Worm (Caenorhabditis elegans): ENCODE measurements around the gene R10E9.2.

R10E9.2 gene

ce11 chrIII:4005446-4006192 is 41.5 kb upstream of the R10E9.2 start, which contains the start of gene pxd-1:
Gene pxd-1, plus strand, starts transcription at chrIII:4006142.
- no peak for TF ChIP-seq ham-2 (GFP tag; optimal IDR thresholded peaks at IDR 0.05)
- peak; percentile 12 for TF ChIP-seq mab-5 (tag; optimal IDR thresholded peaks at IDR 0.05)
- peak; percentile 25 for TF ChIP-seq ceh-43 (GFP tag; optimal IDR thresholded peaks at IDR 0.05)
- peak; percentile 52 for TF ChIP-seq unc-39 (tag; optimal IDR thresholded peaks at IDR 0.05)
- peak; percentile 82 for TF ChIP-seq ces-1 (GFP tag; optimal IDR thresholded peaks at IDR 0.05)
- TF ChIP-seq mls-2 (tag; optimal IDR thresholded peaks at IDR 0.05), result peak; percentile 55
- peak; percentile 77 for TF ChIP-seq unc-62 (GFP tag; optimal IDR thresholded peaks at IDR 0.05)
- no peak for TF ChIP-seq lsy-2 (tag; optimal IDR thresholded peaks at IDR 0.05)

DNA sequence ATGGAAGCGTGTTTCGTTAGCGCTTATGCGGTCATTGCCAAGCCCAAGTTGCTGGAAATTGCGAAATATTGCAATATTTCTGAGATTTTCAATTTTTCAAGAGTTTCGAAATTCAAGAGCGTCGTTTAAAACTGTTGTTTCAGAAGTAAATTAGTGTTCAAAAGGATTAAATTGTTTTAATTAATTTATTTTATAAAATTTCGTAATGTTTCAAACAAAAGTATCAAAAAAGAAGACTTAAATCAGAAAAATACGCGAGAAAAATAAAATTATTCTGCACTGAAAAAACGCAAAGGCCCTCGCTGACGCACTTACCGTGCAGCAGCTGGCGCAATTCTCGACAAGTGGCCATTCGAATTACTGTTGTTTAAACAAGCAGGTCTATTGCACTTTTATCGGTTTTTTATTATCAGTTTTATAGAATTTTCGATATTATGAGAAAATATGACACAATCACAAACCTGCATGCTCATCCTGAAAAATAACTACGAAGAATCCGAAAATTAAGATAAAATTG is 40.0 kb upstream of the R10E9.2 start, which contains the start of gene tif-1A:
tif-1A (minus strand) TSS at position 51 of the 517 bp plus-strand sequence.
- no peak for TF ChIP-seq ham-2 (GFP tag; optimal IDR thresholded peaks at IDR 0.05)
- no peak for TF ChIP-seq snpc-4 (tag; optimal IDR thresholded peaks at IDR 0.05)
- peak; percentile 84 for TF ChIP-seq lsy-2 (tag; optimal IDR thresholded peaks at IDR 0.05)
- TF ChIP-seq ceh-83 (GFP tag; optimal IDR thresholded peaks at IDR 0.05), result no peak
- TF ChIP-seq tbx-8 (GFP tag; optimal IDR thresholded peaks at IDR 0.05), result no peak
- TF ChIP-seq nhr-12 (tag; optimal IDR thresholded peaks at IDR 0.05), result no peak
- TF ChIP-seq unc-39 (tag; optimal IDR thresholded peaks at IDR 0.05), result no peak
- no peak for TF ChIP-seq ceh-43 (GFP tag; optimal IDR thresholded peaks at IDR 0.05)
- TF ChIP-seq drap-1 (GFP tag; optimal IDR thresholded peaks at IDR 0.05), result no peak
- TF ChIP-seq sptf-1 (tag; optimal IDR thresholded peaks at IDR 0.05), result peak; percentile 58
- no peak for TF ChIP-seq elt-1 (tag; optimal IDR thresholded peaks at IDR 0.05; ENCODE audit: borderline replicate concordance, insufficient read depth)
- no peak for TF ChIP-seq sem-2 (GFP tag; optimal IDR thresholded peaks at IDR 0.05)
- TF ChIP-seq nhr-237 (tag; optimal IDR thresholded peaks at IDR 0.05), result peak; percentile 40
- no peak for TF ChIP-seq unc-62 (GFP tag; optimal IDR thresholded peaks at IDR 0.05)
- TF ChIP-seq cnd-1 (tag; optimal IDR thresholded peaks at IDR 0.05), result no peak
- no peak for TF ChIP-seq lin-32 (GFP tag; optimal IDR thresholded peaks at IDR 0.05)
- no peak for TF ChIP-seq nhr-2 (tag; optimal IDR thresholded peaks at IDR 0.05)
- TF ChIP-seq nhr-76 (tag; optimal IDR thresholded peaks at IDR 0.05), result no peak
- TF ChIP-seq nhr-28 (tag; optimal IDR thresholded peaks at IDR 0.05), result no peak
- peak; percentile 75 for TF ChIP-seq ceh-39 (tag; optimal IDR thresholded peaks at IDR 0.05)
- no peak for TF ChIP-seq mab-5 (tag; optimal IDR thresholded peaks at IDR 0.05)
- no peak for TF ChIP-seq zip-8 (tag; optimal IDR thresholded peaks at IDR 0.05)
- no peak for TF ChIP-seq bed-3 (GFP tag; optimal IDR thresholded peaks at IDR 0.05)
- peak; percentile 83 for TF ChIP-seq pha-4 (tag; optimal IDR thresholded peaks at IDR 0.05)
- peak; percentile 59 for TF ChIP-seq M03D4.4 (tag; optimal IDR thresholded peaks at IDR 0.05)
- TF ChIP-seq elt-3 (tag; optimal IDR thresholded peaks at IDR 0.05), result no peak
- TF ChIP-seq unc-120 (tag; optimal IDR thresholded peaks at IDR 0.05; ENCODE audit: poor library complexity, severe bottlenecking), result no peak
- no peak for TF ChIP-seq ztf-11 (tag; optimal IDR thresholded peaks at IDR 0.05)
- peak; percentile 88 for TF ChIP-seq mep-1 (tag; optimal IDR thresholded peaks at IDR 0.05)
- peak; percentile 63 for TF ChIP-seq ces-1 (GFP tag; optimal IDR thresholded peaks at IDR 0.05)
- no peak for TF ChIP-seq flh-1 (GFP tag; optimal IDR thresholded peaks at IDR 0.05)
- no peak for TF ChIP-seq blmp-1 (tag; optimal IDR thresholded peaks at IDR 0.05)
- peak; percentile 24 for TF ChIP-seq mls-2 (tag; optimal IDR thresholded peaks at IDR 0.05)
- TF ChIP-seq lin-13 (tag; optimal IDR thresholded peaks at IDR 0.05), result peak; percentile 89
- TF ChIP-seq hlh-1 (tag; optimal IDR thresholded peaks at IDR 0.05), result peak; percentile 26

DNA sequence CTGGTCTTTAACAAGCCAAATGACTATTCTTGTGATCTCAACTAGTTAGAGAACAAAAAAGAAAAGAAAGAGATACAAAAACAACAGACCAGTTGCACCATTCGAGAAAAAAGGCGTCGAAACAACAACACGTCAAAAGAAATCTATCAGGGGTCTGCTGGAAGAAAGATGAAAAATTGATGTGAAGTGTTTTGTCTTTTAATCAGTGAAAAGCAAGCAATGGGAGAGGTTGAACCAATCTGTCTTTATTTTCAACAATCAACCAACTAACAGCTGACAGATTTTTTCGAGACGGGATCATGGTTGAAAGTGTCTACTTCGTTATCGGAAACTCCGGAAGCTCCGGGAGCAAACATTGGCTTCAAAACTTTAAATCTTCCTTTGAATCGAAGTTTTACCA is 30.3 kb upstream of the R10E9.2 start:
- TF ChIP-seq unc-62 (GFP tag; optimal IDR thresholded peaks at IDR 0.05) (peak; percentile 4), ham-2 (GFP tag; optimal IDR thresholded peaks at IDR 0.05) (no peak)

DNA sequence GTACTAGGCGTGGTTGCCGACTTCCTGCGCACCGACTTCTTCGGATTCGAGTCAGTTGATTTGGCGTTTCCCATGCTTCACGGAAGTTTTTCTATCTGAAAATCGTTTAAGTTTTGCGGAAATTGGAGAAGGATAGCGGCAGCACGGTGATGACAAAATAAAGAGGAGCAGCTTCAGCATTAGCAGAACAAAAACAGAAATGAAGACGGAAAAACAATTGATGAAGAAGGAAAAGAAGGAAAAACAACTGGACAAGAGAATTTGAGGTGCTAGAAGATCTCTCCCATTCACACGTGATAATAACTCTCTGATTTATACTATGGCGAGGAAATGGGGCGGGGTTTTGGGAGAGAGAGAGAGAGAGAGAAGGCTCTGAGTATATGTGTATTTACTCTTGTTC is 28.0 kb upstream of the R10E9.2 start, which contains the start of gene glb-11:
glb-11 (minus strand) TSS at position 101 of the 400 bp plus-strand sequence.
- TF ChIP-seq ztf-11 (tag; optimal IDR thresholded peaks at IDR 0.05) (no peak), mep-1 (tag; optimal IDR thresholded peaks at IDR 0.05) (no peak), nhr-76 (tag; optimal IDR thresholded peaks at IDR 0.05) (no peak), unc-39 (tag; optimal IDR thresholded peaks at IDR 0.05) (no peak), drap-1 (GFP tag; optimal IDR thresholded peaks at IDR 0.05) (no peak), elt-1 (tag; optimal IDR thresholded peaks at IDR 0.05; ENCODE audit: borderline replicate concordance, insufficient read depth) (no peak), elt-3 (tag; optimal IDR thresholded peaks at IDR 0.05) (no peak), blmp-1 (tag; optimal IDR thresholded peaks at IDR 0.05) (no peak), unc-120 (tag; optimal IDR thresholded peaks at IDR 0.05; ENCODE audit: poor library complexity, severe bottlenecking) (no peak), bed-3 (GFP tag; optimal IDR thresholded peaks at IDR 0.05) (no peak), M03D4.4 (tag; optimal IDR thresholded peaks at IDR 0.05) (no peak)

Data from whole organism, mixed stage, embryonic.